Worm (Caenorhabditis elegans) whole organism, L4 larva: Measurements from ENCODE around the gene F56H9.2.

ENCODE experiments used
- ceh-44 ChIP-seq: fragments of 200-800 bp; sonication (Bioruptor generic); IDR thresholded peaks from 2 replicates; pipeline ENCODE4 v1.3.6; 2022; ENCODE audit warnings: missing genetic modification reagents, missing genetic modification characterization, missing compliant biosample characterization
- daf-16 ChIP-seq, 3 experiments: sonication (generic microtip); optimal IDR thresholded peaks; 2 replicates each; lab custom pipeline; 2016 to 2017; ENCODE audit warnings: missing genetic modification characterization in 3 of 3, missing genetic modification reagents in 3 of 3, mild to moderate bottlenecking in 2 of 3, missing compliant biosample characterization in 2 of 3, missing biosample characterization in 1 of 3, moderate library complexity in 1 of 3
- daf-19 ChIP-seq: fragments of 200-800 bp; sonication (Bioruptor generic); conservative IDR thresholded peaks from 2 replicates; pipeline ENCODE4 v1.3.6; 2022; ENCODE audit warnings: missing genetic modification characterization, missing compliant biosample characterization
- dve-1 ChIP-seq: sonication (generic microtip); optimal IDR thresholded peaks from 2 replicates; lab custom pipeline; 2017; ENCODE audit warnings: antibody characterized with exemption, mild to moderate bottlenecking, missing genetic modification characterization, missing compliant biosample characterization; ENCODE audit not compliant: insufficient read depth
- lin-1 ChIP-seq: fragments of 200-800 bp; sonication (Bioruptor generic); IDR thresholded peaks from 2 replicates; pipeline ENCODE4 v1.3.6; 2022; ENCODE audit warnings: missing genetic modification reagents, missing genetic modification characterization, missing compliant biosample characterization

F56H9.2 gene

ce11 chrV:12683205-12683604 is 45.7 kb downstream of the F56H9.2 start:
- no peak for TF ChIP-seq lin-1 (GFP tag; lab: Robert Waterston, UW)
- TF ChIP-seq daf-16 (GFP tag; optimal IDR thresholded peaks at IDR 0.05; lab: Kevin White, UChicago): peak in 1 of 2 experiments; percentile 37
- TF ChIP-seq daf-16 (tag; optimal IDR thresholded peaks at IDR 0.05; lab: Kevin White, UChicago): no peak
- 0 out of 2 replicates have a peak, but pooled peaks have one; percentile 53 for TF ChIP-seq ceh-44 (GFP tag; lab: Robert Waterston, UW)
- no peak for TF ChIP-seq dve-1 (tag; lab: Kevin White, UChicago)
- TF ChIP-seq daf-19 (GFP tag; lab: Robert Waterston, UW): no peak
